Fruit fly (Drosophila melanogaster) whole organism, prepupa: ENCODE measurements around the gene Ten-a.

Source experiments
- CG10631 ChIP-seq: fragments of 200-800 bp; sonication (Bioruptor generic); optimal IDR thresholded peaks from 2 replicates; lab custom pipeline; 2016; ENCODE audit warnings: missing biosample characterization, missing genetic modification characterization
- CG10669 ChIP-seq: fragments of 200-800 bp; sonication (Bioruptor generic); optimal IDR thresholded peaks from 3 replicates; lab custom pipeline; 2018; ENCODE audit warnings: missing biosample characterization, mild to moderate bottlenecking, missing genetic modification characterization, moderate library complexity
- CG11294 ChIP-seq: fragments of 200-800 bp; sonication (Bioruptor generic); IDR thresholded peaks from 2 replicates; pipeline ENCODE4 v1.3.6; 2022; ENCODE audit warnings: missing biosample characterization, missing genetic modification characterization
- CG15336 ChIP-seq: fragments of 200-800 bp; sonication (Bioruptor generic); IDR thresholded peaks from 2 replicates; pipeline ENCODE4 v1.3.6; 2022; ENCODE audit warnings: missing biosample characterization, missing genetic modification characterization
- CG1621 ChIP-seq: fragments of 200-800 bp; sonication (Bioruptor generic); optimal IDR thresholded peaks from 3 replicates; lab custom pipeline; 2018; ENCODE audit warnings: missing biosample characterization, mild to moderate bottlenecking, missing genetic modification characterization
- CG3032 ChIP-seq: fragments of 200-800 bp; optimal IDR thresholded peaks from 2 replicates; lab custom pipeline; 2019; ENCODE audit warnings: missing biosample characterization, mild to moderate bottlenecking, missing genetic modification characterization, moderate library complexity
- CG31627 ChIP-seq: fragments of 200-800 bp; sonication (Bioruptor generic); optimal IDR thresholded peaks from 3 replicates; lab custom pipeline; 2016; ENCODE audit warnings: missing biosample characterization, missing genetic modification characterization
- CG32006 ChIP-seq: fragments of 200-800 bp; sonication (Bioruptor generic); optimal IDR thresholded peaks from 3 replicates; lab custom pipeline; 2017; ENCODE audit warnings: missing biosample characterization, mild to moderate bottlenecking, missing genetic modification characterization
- CG34406 ChIP-seq: fragments of 200-800 bp; sonication (Bioruptor generic); optimal IDR thresholded peaks from 3 replicates; lab custom pipeline; 2016; ENCODE audit warnings: missing biosample characterization, missing genetic modification characterization
- CG3919 ChIP-seq: fragments of 200-800 bp; sonication (Bioruptor generic); optimal IDR thresholded peaks from 3 replicates; lab custom pipeline; 2016; ENCODE audit warnings: missing biosample characterization, missing genetic modification characterization
- CG4318 ChIP-seq: fragments of 200-800 bp; sonication (Bioruptor generic); optimal IDR thresholded peaks from 3 replicates; lab custom pipeline; 2017; ENCODE audit warnings: missing biosample characterization, mild to moderate bottlenecking, missing genetic modification characterization
- CG6163 ChIP-seq: fragments of 200-800 bp; sonication (Bioruptor generic); IDR thresholded peaks from 3 replicates; pipeline ENCODE4 v1.3.6; 2022; ENCODE audit warnings: missing biosample characterization, missing genetic modification characterization
- CG6276 ChIP-seq: fragments of 200-800 bp; sonication (Bioruptor generic); optimal IDR thresholded peaks from 2 replicates; lab custom pipeline; 2017; ENCODE audit warnings: missing biosample characterization, mild to moderate bottlenecking, missing genetic modification characterization
- CG6792 ChIP-seq: fragments of 200-800 bp; sonication (Bioruptor generic); optimal IDR thresholded peaks from 3 replicates; lab custom pipeline; 2016; ENCODE audit warnings: missing biosample characterization, missing genetic modification characterization
- CG6808 ChIP-seq: fragments of 200-800 bp; sonication (Bioruptor generic); optimal IDR thresholded peaks from 3 replicates; lab custom pipeline; 2017; ENCODE audit warnings: missing biosample characterization, missing genetic modification characterization, mild to moderate bottlenecking, moderate library complexity, missing genetic modification reagents
- CG6854 ChIP-seq: fragments of 200-800 bp; sonication (Bioruptor generic); optimal IDR thresholded peaks from 2 replicates; lab custom pipeline; 2017; ENCODE audit warnings: missing biosample characterization, mild to moderate bottlenecking, missing genetic modification characterization
- CG7368 ChIP-seq: fragments of 200-800 bp; sonication (Bioruptor generic); optimal IDR thresholded peaks from 3 replicates; lab custom pipeline; 2016; ENCODE audit warnings: missing biosample characterization, missing genetic modification characterization
- CG8119 ChIP-seq: fragments of 200-800 bp; sonication (Bioruptor generic); IDR thresholded peaks from 3 replicates; pipeline ENCODE4 v1.3.6; 2022; ENCODE audit warnings: missing biosample characterization, missing genetic modification characterization
- CG8319 ChIP-seq: fragments of 200-800 bp; sonication (Bioruptor generic); optimal IDR thresholded peaks from 3 replicates; lab custom pipeline; 2016; ENCODE audit warnings: missing biosample characterization, missing genetic modification characterization
- CG8632 ChIP-seq: fragments of 200-800 bp; sonication (Bioruptor generic); optimal IDR thresholded peaks from 3 replicates; lab custom pipeline; 2016; ENCODE audit warnings: missing biosample characterization, missing genetic modification characterization
- CG9139 ChIP-seq: fragments of 200-800 bp; sonication (Bioruptor generic); optimal IDR thresholded peaks from 3 replicates; lab custom pipeline; 2017; ENCODE audit warnings: missing biosample characterization, mild to moderate bottlenecking, missing genetic modification characterization
- Eip75B ChIP-seq: fragments of 200-800 bp; sonication (Bioruptor generic); optimal IDR thresholded peaks from 3 replicates; lab custom pipeline; 2016; ENCODE audit warnings: missing biosample characterization, missing genetic modification characterization
- Eip93F ChIP-seq: fragments of 200-800 bp; sonication (Bioruptor generic); optimal IDR thresholded peaks from 2 replicates; lab custom pipeline; 2016; ENCODE audit warnings: missing biosample characterization, mild to moderate bottlenecking, missing genetic modification characterization
- Ets21C ChIP-seq: fragments of 200-800 bp; sonication (Bioruptor generic); optimal IDR thresholded peaks from 3 replicates; lab custom pipeline; 2016; ENCODE audit warnings: missing biosample characterization, missing genetic modification characterization
- Ets96B ChIP-seq: fragments of 200-800 bp; optimal IDR thresholded peaks from 2 replicates; lab custom pipeline; 2019; ENCODE audit warnings: missing biosample characterization, mild to moderate bottlenecking, missing genetic modification characterization, moderate library complexity
- Gug ChIP-seq: fragments of 200-800 bp; sonication (Bioruptor generic); IDR thresholded peaks from 2 replicates; pipeline ENCODE4 v1.3.6; 2022; ENCODE audit warnings: missing biosample characterization, missing genetic modification characterization
- Hr38 ChIP-seq: sonication (Bioruptor generic); optimal IDR thresholded peaks from 2 replicates; lab custom pipeline; 2016; ENCODE audit warnings: missing biosample characterization, missing genetic modification characterization
- Hr39 ChIP-seq: fragments of 200-800 bp; sonication (Bioruptor generic); optimal IDR thresholded peaks from 2 replicates; lab custom pipeline; 2016; ENCODE audit warnings: missing biosample characterization, missing genetic modification characterization
- Hr4 ChIP-seq: fragments of 200-800 bp; sonication (Bioruptor generic); optimal IDR thresholded peaks from 3 replicates; lab custom pipeline; 2016; ENCODE audit warnings: missing biosample characterization, missing genetic modification characterization
- Lpt ChIP-seq: fragments of 200-800 bp; sonication (Bioruptor generic); optimal IDR thresholded peaks from 3 replicates; lab custom pipeline; 2016; ENCODE audit warnings: missing biosample characterization, missing genetic modification characterization
- Met ChIP-seq: fragments of 200-800 bp; sonication (Bioruptor generic); optimal IDR thresholded peaks from 3 replicates; lab custom pipeline; 2016; ENCODE audit warnings: missing biosample characterization, missing genetic modification characterization
- OdsH ChIP-seq: fragments of 200-800 bp; sonication (Bioruptor generic); optimal IDR thresholded peaks from 3 replicates; lab custom pipeline; 2016; ENCODE audit warnings: missing biosample characterization, missing genetic modification characterization
- Sox102F ChIP-seq: fragments of 200-800 bp; sonication (Bioruptor generic); optimal IDR thresholded peaks from 2 replicates; lab custom pipeline; 2016; ENCODE audit warnings: missing biosample characterization, mild to moderate bottlenecking, missing genetic modification characterization
- Sox14 ChIP-seq: fragments of 200-800 bp; sonication (Bioruptor generic); optimal IDR thresholded peaks from 3 replicates; lab custom pipeline; 2016; ENCODE audit warnings: missing biosample characterization, missing genetic modification characterization
- Sox15 ChIP-seq: fragments of 200-800 bp; sonication (Bioruptor generic); optimal IDR thresholded peaks from 3 replicates; lab custom pipeline; 2016; ENCODE audit warnings: missing biosample characterization, missing genetic modification characterization
- acj6 ChIP-seq: fragments of 200-800 bp; sonication (Bioruptor generic); optimal IDR thresholded peaks from 3 replicates; lab custom pipeline; 2016; ENCODE audit warnings: missing biosample characterization, missing genetic modification characterization
- cyc ChIP-seq: fragments of 200-800 bp; sonication (Bioruptor generic); optimal IDR thresholded peaks from 3 replicates; lab custom pipeline; 2016; ENCODE audit warnings: missing biosample characterization, missing genetic modification characterization
- dac ChIP-seq: fragments of 200-800 bp; sonication (Bioruptor generic); optimal IDR thresholded peaks from 2 replicates; lab custom pipeline; 2017; ENCODE audit warnings: missing biosample characterization, mild to moderate bottlenecking, missing genetic modification characterization
- dsx ChIP-seq: fragments of 200-800 bp; optimal IDR thresholded peaks from 3 replicates; lab custom pipeline; 2019; ENCODE audit warnings: missing biosample characterization, mild to moderate bottlenecking, missing genetic modification characterization, moderate library complexity; ENCODE audit not compliant: poor library complexity, severe bottlenecking
- fd59A ChIP-seq: fragments of 200-800 bp; sonication (Bioruptor generic); optimal IDR thresholded peaks from 2 replicates; lab custom pipeline; 2017; ENCODE audit warnings: missing biosample characterization, mild to moderate bottlenecking, missing genetic modification characterization, missing genetic modification reagents
- fd85E ChIP-seq: fragments of 200-800 bp; sonication (Bioruptor generic); optimal IDR thresholded peaks from 3 replicates; lab custom pipeline; 2016; ENCODE audit warnings: missing biosample characterization, missing genetic modification characterization
- fkh ChIP-seq: fragments of 200-800 bp; sonication (Bioruptor generic); optimal IDR thresholded peaks from 3 replicates; lab custom pipeline; 2017; ENCODE audit warnings: missing biosample characterization, mild to moderate bottlenecking, missing genetic modification characterization, moderate library complexity
- lz ChIP-seq: fragments of 200-800 bp; sonication (Bioruptor generic); optimal IDR thresholded peaks from 3 replicates; lab custom pipeline; 2016; ENCODE audit warnings: missing biosample characterization, missing genetic modification characterization
- net ChIP-seq: fragments of 200-800 bp; sonication (Bioruptor generic); optimal IDR thresholded peaks from 3 replicates; lab custom pipeline; 2016; ENCODE audit warnings: missing biosample characterization, missing genetic modification characterization
- pdm3 ChIP-seq: fragments of 200-800 bp; sonication (Bioruptor generic); optimal IDR thresholded peaks from 3 replicates; lab custom pipeline; 2016; ENCODE audit warnings: missing biosample characterization, missing genetic modification characterization
- salr ChIP-seq, 2 experiments: fragments of 200-800 bp; sonication (Bioruptor generic); optimal IDR thresholded peaks; 3 replicates each; lab custom pipeline; 2016 to 2018; ENCODE audit warnings: missing biosample characterization in 2 of 2, missing genetic modification characterization in 2 of 2, mild to moderate bottlenecking in 1 of 2
- spab ChIP-seq: fragments of 200-800 bp; sonication (Bioruptor generic); optimal IDR thresholded peaks from 2 replicates; lab custom pipeline; 2017; ENCODE audit warnings: missing biosample characterization, mild to moderate bottlenecking, missing genetic modification characterization, missing genetic modification reagents
- ss ChIP-seq, 2 experiments: fragments of 200-800 bp; sonication (Bioruptor generic); optimal IDR thresholded peaks; 2 replicates in 1 of 2; 3 replicates in 1 of 2; lab custom pipeline; 2017 to 2018; ENCODE audit warnings: mild to moderate bottlenecking in 2 of 2, missing biosample characterization in 2 of 2, missing genetic modification characterization in 2 of 2, moderate library complexity in 1 of 2
- svp ChIP-seq: fragments of 200-800 bp; sonication (Bioruptor generic); peaks from one replicate; lab custom pipeline; 2016; ENCODE audit warnings: missing biosample characterization, missing genetic modification characterization

Ten-a gene

DNA sequence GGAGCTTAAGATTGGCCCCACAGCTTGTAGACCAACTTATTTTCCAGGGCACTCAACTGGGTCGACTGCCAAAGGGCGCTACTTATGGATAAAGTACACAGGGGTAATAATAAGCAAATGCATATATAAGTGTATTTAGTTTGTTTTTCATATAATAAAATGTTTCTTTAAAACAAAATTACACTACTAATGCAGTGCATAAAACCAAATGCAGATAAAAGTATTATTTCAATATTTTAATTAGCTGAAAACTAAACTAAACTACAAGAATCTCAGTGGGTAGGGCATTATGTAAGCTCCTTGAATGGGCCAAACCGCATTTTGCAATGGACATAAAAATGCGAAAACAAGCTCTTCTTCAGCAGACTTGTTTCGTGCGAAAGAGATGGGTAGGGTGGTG, 196.0 kb downstream of the Ten-a start (continued):
- TF ChIP-seq CG6276 = no peak
- no peak for TF ChIP-seq CG6808
- no peak for TF ChIP-seq CG11294 (GFP tag; lab: Robert Waterston, UW)
- TF ChIP-seq Eip75B (GFP tag; lab: Kevin White, UChicago) = peak; percentile 30
- TF ChIP-seq CG31627 (GFP tag; lab: Kevin White, UChicago) = peak; percentile 46
- no peak for TF ChIP-seq Sox102F (GFP tag; lab: Kevin White, UChicago)
- TF ChIP-seq svp (GFP tag; lab: Kevin White, UChicago) = peak; percentile 75
- no peak for TF ChIP-seq CG6163 (GFP tag; lab: Robert Waterston, UW)
- TF ChIP-seq CG34406 = no peak
- TF ChIP-seq salr (GFP tag; optimal IDR thresholded peaks at IDR 0.05; lab: Kevin White, UChicago) = no peak
- TF ChIP-seq Sox15 (GFP tag; lab: Kevin White, UChicago) = no peak
- no peak for TF ChIP-seq CG15336 (GFP tag; lab: Robert Waterston, UW)
- peak; percentile 16 for TF ChIP-seq pdm3
- TF ChIP-seq ss (GFP tag; optimal IDR thresholded peaks at IDR 0.05; lab: Kevin White, UChicago) = no peak
- TF ChIP-seq CG32006 = no peak
- peak; percentile 30 for TF ChIP-seq Ets21C (GFP tag; lab: Kevin White, UChicago)
- TF ChIP-seq CG8632 = no peak
- TF ChIP-seq CG3919 (GFP tag; lab: Kevin White, UChicago) = peak; percentile 33
- TF ChIP-seq fkh (GFP tag; lab: Kevin White, UChicago) = no peak
- no peak for TF ChIP-seq Gug (GFP tag; lab: Robert Waterston, UW)
- no peak for TF ChIP-seq CG9139 (GFP tag; lab: Kevin White, UChicago)
- TF ChIP-seq acj6 (GFP tag; lab: Kevin White, UChicago) = peak; percentile 30
- no peak for TF ChIP-seq Hr4 (GFP tag; lab: Kevin White, UChicago)
- TF ChIP-seq Sox14 (GFP tag; lab: Kevin White, UChicago) = peak; percentile 30
- TF ChIP-seq Ets96B = no peak
- TF ChIP-seq CG10631 (GFP tag; lab: Kevin White, UChicago) = peak; percentile 30
- TF ChIP-seq fd59A (GFP tag; lab: Kevin White, UChicago) = no peak
- no peak for TF ChIP-seq dsx (GFP tag; lab: Kevin White, UChicago)
- TF ChIP-seq CG8119 (GFP tag; lab: Robert Waterston, UW) = no peak
- TF ChIP-seq lz (GFP tag; lab: Kevin White, UChicago) = peak; percentile 53
- TF ChIP-seq Hr39 = peak; percentile 13

DNA sequence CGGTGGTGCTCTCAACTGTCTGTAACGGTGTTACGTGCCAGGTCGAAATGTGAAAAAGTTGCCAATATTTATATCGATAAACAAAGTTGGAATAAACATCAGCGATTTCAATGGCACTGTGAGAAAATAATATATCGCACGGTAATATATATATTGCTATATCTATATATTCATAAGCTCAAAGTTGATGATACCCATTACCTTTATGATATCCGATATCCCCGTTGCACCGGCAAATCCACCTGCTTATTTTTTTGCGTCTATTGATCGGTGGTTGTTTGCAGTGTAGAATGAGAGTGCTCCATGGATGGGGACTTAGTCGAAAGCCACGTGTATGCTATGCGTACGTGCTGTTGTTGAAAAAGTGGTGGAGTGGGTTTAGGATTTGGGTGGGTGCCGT, 197.5 kb downstream of the Ten-a start:
- no peak for TF ChIP-seq dac (GFP tag; lab: Kevin White, UChicago)
- no peak for TF ChIP-seq fd59A (GFP tag; lab: Kevin White, UChicago)
- TF ChIP-seq svp (GFP tag; lab: Kevin White, UChicago) = peak; percentile 64
- TF ChIP-seq CG4318 (GFP tag; lab: Kevin White, UChicago) = peak; percentile 4
- no peak for TF ChIP-seq spab (GFP tag; lab: Kevin White, UChicago)
- no peak for TF ChIP-seq fkh (GFP tag; lab: Kevin White, UChicago)
- TF ChIP-seq CG7368 (GFP tag; lab: Kevin White, UChicago) = no peak
- TF ChIP-seq Sox14 (GFP tag; lab: Kevin White, UChicago) = peak; percentile 29
- TF ChIP-seq Eip93F (GFP tag; lab: Kevin White, UChicago) = no peak
- TF ChIP-seq net (GFP tag; lab: Kevin White, UChicago) = no peak
- TF ChIP-seq CG6808 = no peak
- TF ChIP-seq CG31627 (GFP tag; lab: Kevin White, UChicago) = no peak
- no peak for TF ChIP-seq CG9139 (GFP tag; lab: Kevin White, UChicago)
- TF ChIP-seq CG3032 (tag; lab: Kevin White, UChicago) = peak; percentile 23
- no peak for TF ChIP-seq salr (GFP tag; optimal IDR thresholded peaks at IDR 0.05; lab: Kevin White, UChicago)
- no peak for TF ChIP-seq Hr38 (GFP tag; lab: Kevin White, UChicago)
- TF ChIP-seq pdm3 = no peak
- TF ChIP-seq lz (GFP tag; lab: Kevin White, UChicago) = peak; percentile 10
- TF ChIP-seq Lpt (GFP tag; lab: Kevin White, UChicago) = no peak
- no peak for TF ChIP-seq cyc (GFP tag; lab: Kevin White, UChicago)
- TF ChIP-seq CG8632 = peak; percentile 17
- TF ChIP-seq CG34406 = peak; percentile 7
- peak; percentile 24 for TF ChIP-seq OdsH (GFP tag; lab: Kevin White, UChicago)
- TF ChIP-seq CG6792 (GFP tag; lab: Kevin White, UChicago) = no peak
- TF ChIP-seq Sox15 (GFP tag; lab: Kevin White, UChicago) = no peak
- TF ChIP-seq Gug (GFP tag; lab: Robert Waterston, UW) = no peak
- no peak for TF ChIP-seq CG8319
- peak; percentile 46 for TF ChIP-seq Met (GFP tag; lab: Kevin White, UChicago)
- TF ChIP-seq fd85E = no peak
- no peak for TF ChIP-seq Ets21C (GFP tag; lab: Kevin White, UChicago)
- peak; percentile 2 for TF ChIP-seq CG1621 (tag; lab: Kevin White, UChicago)
- no peak for TF ChIP-seq CG6854 (GFP tag; lab: Kevin White, UChicago)
- peak; percentile 17 for TF ChIP-seq CG10669 (GFP tag; lab: Kevin White, UChicago)
- peak; percentile 6 for TF ChIP-seq Eip75B (GFP tag; lab: Kevin White, UChicago)
- TF ChIP-seq CG11294 (GFP tag; lab: Robert Waterston, UW) = no peak
- peak; percentile 56 for TF ChIP-seq CG32006
